Worm (Caenorhabditis elegans) whole organism, young adult: Measurements from ENCODE around the gene scl-7.

Experiments used
- B0035.1 ChIP-seq: sonication (generic microtip); optimal IDR thresholded peaks from 2 replicates; lab custom pipeline; 2016; ENCODE audit warnings: missing genetic modification characterization, mild to moderate bottlenecking, missing compliant biosample characterization, missing genotype, missing genetic modification reagents
- B0336.3 ChIP-seq: fragments of 200-800 bp; sonication (Bioruptor generic); IDR thresholded peaks from 2 replicates; pipeline ENCODE4 v1.3.6; 2022; ENCODE audit warnings: missing genetic modification characterization, missing compliant biosample characterization
- C17E4.6 ChIP-seq: fragments of 200-800 bp; sonication (Bioruptor generic); IDR thresholded peaks from 2 replicates; pipeline ENCODE4 v1.3.6; 2022; ENCODE audit warnings: missing genetic modification reagents, missing genetic modification characterization, missing compliant biosample characterization
- D2030.7 ChIP-seq: fragments of 200-800 bp; sonication (Bioruptor generic); IDR thresholded peaks from 2 replicates; pipeline ENCODE4 v1.3.6; 2022; ENCODE audit warnings: missing genetic modification reagents, missing genetic modification characterization, missing compliant biosample characterization
- F33H1.4 ChIP-seq: fragments of 200-800 bp; sonication (Bioruptor generic); IDR thresholded peaks from 2 replicates; pipeline ENCODE4 v1.3.6; 2022; ENCODE audit warnings: missing genetic modification reagents, missing genetic modification characterization, missing compliant biosample characterization
- F37B4.10 ChIP-seq: fragments of 200-800 bp; sonication (Bioruptor generic); IDR thresholded peaks from 2 replicates; pipeline ENCODE4 v1.3.6; 2022; ENCODE audit warnings: missing genetic modification characterization, missing compliant biosample characterization
- T07F8.4 ChIP-seq: sonication (generic microtip); optimal IDR thresholded peaks from 2 replicates; lab custom pipeline; 2016; ENCODE audit warnings: mild to moderate bottlenecking, missing genetic modification characterization, moderate library complexity, missing compliant biosample characterization
- Y53F4B.3 ChIP-seq: fragments of 200-800 bp; sonication (Bioruptor generic); IDR thresholded peaks from 2 replicates; pipeline ENCODE4 v1.3.6; 2022; ENCODE audit warnings: missing genetic modification reagents, missing genetic modification characterization, missing compliant biosample characterization
- Y53G8AR.9 ChIP-seq: fragments of 200-800 bp; sonication (Bioruptor generic); conservative IDR thresholded peaks from 2 replicates; pipeline ENCODE4 v1.3.6; 2022; ENCODE audit warnings: missing genetic modification reagents, missing genetic modification characterization, missing compliant biosample characterization
- Y95B8A.8 ChIP-seq: fragments of 200-800 bp; sonication (Bioruptor generic); IDR thresholded peaks from 2 replicates; pipeline ENCODE4 v1.3.6; 2022; ENCODE audit warnings: missing genetic modification reagents, missing genetic modification characterization, missing compliant biosample characterization
- ZK185.1 ChIP-seq: sonication (generic microtip); optimal IDR thresholded peaks from 2 replicates; lab custom pipeline; 2016; ENCODE audit warnings: mild to moderate bottlenecking, missing genetic modification characterization, missing compliant biosample characterization; ENCODE audit not compliant: poor library complexity, severe bottlenecking
- akir-1 ChIP-seq: fragments of 200-800 bp; sonication (Bioruptor generic); optimal IDR thresholded peaks from 2 replicates; lab custom pipeline; 2018; ENCODE audit warnings: mild to moderate bottlenecking, missing genetic modification characterization, moderate library complexity, missing compliant biosample characterization
- aptf-2 ChIP-seq: fragments of 200-800 bp; sonication (Bioruptor generic); conservative IDR thresholded peaks from 2 replicates; pipeline ENCODE4 v1.3.6; 2022; ENCODE audit warnings: missing genetic modification reagents, missing genetic modification characterization, missing compliant biosample characterization
- attf-5 ChIP-seq: fragments of 200-800 bp; sonication (Bioruptor generic); optimal IDR thresholded peaks from 2 replicates; lab custom pipeline; 2018; ENCODE audit warnings: mild to moderate bottlenecking, missing genetic modification characterization, missing compliant biosample characterization
- attf-6 ChIP-seq: fragments of 200-800 bp; sonication (Bioruptor generic); IDR thresholded peaks from 2 replicates; pipeline ENCODE4 v1.3.6; 2022; ENCODE audit warnings: missing genetic modification reagents, missing genetic modification characterization, missing compliant biosample characterization
- cebp-2 ChIP-seq: fragments of 200-800 bp; sonication (Bioruptor generic); IDR thresholded peaks from 2 replicates; pipeline ENCODE4 v1.3.6; 2022; ENCODE audit warnings: missing genetic modification characterization, missing compliant biosample characterization
- ceh-91 ChIP-seq: fragments of 200-800 bp; sonication (Bioruptor generic); IDR thresholded peaks from 2 replicates; pipeline ENCODE4 v1.3.6; 2022; ENCODE audit warnings: missing genetic modification reagents, missing genetic modification characterization, missing compliant biosample characterization
- chd-7 ChIP-seq: sonication (generic microtip); optimal IDR thresholded peaks from 2 replicates; lab custom pipeline; 2016; ENCODE audit warnings: mild to moderate bottlenecking, missing genetic modification characterization, moderate library complexity, missing compliant biosample characterization
- die-1 ChIP-seq: sonication (generic microtip); optimal IDR thresholded peaks from 2 replicates; lab custom pipeline; 2016; ENCODE audit warnings: missing genotype, mild to moderate bottlenecking, missing genetic modification characterization, missing compliant biosample characterization
- efl-1 ChIP-seq: fragments of 150-350 bp; optimal IDR thresholded peaks from 2 replicates; lab custom pipeline; 2014; ENCODE audit warnings: missing biosample characterization, missing genetic modification reagents, missing genetic modification characterization
- egrh-3 ChIP-seq: fragments of 200-800 bp; sonication (Bioruptor generic); IDR thresholded peaks from 2 replicates; pipeline ENCODE4 v1.3.6; 2022; ENCODE audit warnings: missing genetic modification reagents, missing genetic modification characterization, missing compliant biosample characterization
- ekl-4 ChIP-seq: fragments of 200-800 bp; sonication (Bioruptor generic); IDR thresholded peaks from 2 replicates; pipeline ENCODE4 v1.3.6; 2022; ENCODE audit warnings: missing genetic modification reagents, missing genetic modification characterization, missing compliant biosample characterization
- lin-26 ChIP-seq: fragments of 200-800 bp; sonication (Bioruptor generic); IDR thresholded peaks from 2 replicates; pipeline ENCODE4 v1.3.6; 2022; ENCODE audit warnings: missing genetic modification reagents, missing genetic modification characterization, missing compliant biosample characterization
- madf-6 ChIP-seq: fragments of 200-800 bp; sonication (Bioruptor generic); IDR thresholded peaks from 2 replicates; pipeline ENCODE4 v1.3.6; 2022; ENCODE audit warnings: missing genetic modification reagents, missing genetic modification characterization, missing compliant biosample characterization
- madf-8 ChIP-seq: fragments of 200-800 bp; sonication (Bioruptor generic); conservative IDR thresholded peaks from 2 replicates; pipeline ENCODE4 v1.3.6; 2022; ENCODE audit warnings: missing genetic modification reagents, missing genetic modification characterization, missing compliant biosample characterization
- mcd-1 ChIP-seq: fragments of 200-800 bp; sonication (Bioruptor generic); IDR thresholded peaks from 2 replicates; pipeline ENCODE4 v1.3.6; 2022; ENCODE audit warnings: missing genetic modification reagents, missing genetic modification characterization, missing compliant biosample characterization
- snpc-1.3 ChIP-seq: sonication (generic microtip); optimal IDR thresholded peaks from 2 replicates; lab custom pipeline; 2017; ENCODE audit warnings: missing genetic modification characterization, mild to moderate bottlenecking, missing compliant biosample characterization, antibody characterized with exemption, moderate library complexity, missing genotype, missing genetic modification reagents; ENCODE audit not compliant: insufficient read depth
- sptf-2 ChIP-seq: fragments of 200-800 bp; sonication (Bioruptor generic); optimal IDR thresholded peaks from 2 replicates; lab custom pipeline; 2018; ENCODE audit warnings: mild to moderate bottlenecking, missing genetic modification characterization, missing compliant biosample characterization
- unc-130 ChIP-seq: sonication (generic microtip); optimal IDR thresholded peaks from 2 replicates; lab custom pipeline; 2016; ENCODE audit warnings: missing genetic modification reagents, missing genetic modification characterization, missing compliant biosample characterization
- unc-62 ChIP-seq: fragments of 150-350 bp; optimal IDR thresholded peaks from 2 replicates; lab custom pipeline; 2014; ENCODE audit warnings: missing biosample characterization, missing genetic modification reagents, missing genetic modification characterization
- zfh-2 ChIP-seq: fragments of 200-800 bp; sonication (Bioruptor generic); conservative IDR thresholded peaks from 2 replicates; pipeline ENCODE4 v1.3.6; 2022; ENCODE audit warnings: missing genetic modification reagents, missing genetic modification characterization, missing compliant biosample characterization
- zim-3 ChIP-seq: sonication (generic microtip); optimal IDR thresholded peaks from 2 replicates; lab custom pipeline; 2017; ENCODE audit warnings: mild to moderate bottlenecking, missing genetic modification characterization, moderate library complexity, missing compliant biosample characterization
- ztf-18 ChIP-seq: sonication (generic microtip); optimal IDR thresholded peaks from 2 replicates; lab custom pipeline; 2016; ENCODE audit warnings: missing genotype, mild to moderate bottlenecking, missing genetic modification characterization, missing compliant biosample characterization
- ztf-3 ChIP-seq: fragments of 200-800 bp; sonication (Bioruptor generic); optimal IDR thresholded peaks from 2 replicates; lab custom pipeline; 2018; ENCODE audit warnings: mild to moderate bottlenecking, missing genetic modification characterization, missing compliant biosample characterization

The scl-7 gene

ce11 chrIV:13028746-13029673 lies 41.2 kb upstream of the scl-7 start (continued):
- TF ChIP-seq egrh-3 (no peak), mcd-1 (no peak), chd-7 (tag; lab: Kevin White, UChicago) (no peak), cebp-2 (GFP tag; lab: Robert Waterston, UW) (no peak), T07F8.4 (tag; lab: Kevin White, UChicago) (no peak), unc-130 (GFP tag; lab: Kevin White, UChicago) (no peak), F33H1.4 (GFP tag; lab: Robert Waterston, UW) (peak; percentile 63), aptf-2 (GFP tag; lab: Robert Waterston, UW) (no peak)

ce11 chrIV:13029674-13030466 lies 40.4 kb upstream of the scl-7 start:
- TF ChIP-seq B0336.3 (GFP tag; lab: Robert Waterston, UW), result peak; percentile 36; the same call in 1 of the 2 replicates
- TF ChIP-seq zfh-2 (GFP tag; lab: Robert Waterston, UW), result peak; percentile 65
- TF ChIP-seq B0035.1, result no peak
- TF ChIP-seq cebp-2 (GFP tag; lab: Robert Waterston, UW), result 0 out of 2 replicates have a peak, but pooled peaks have one; percentile 59
- TF ChIP-seq D2030.7 (GFP tag; lab: Robert Waterston, UW), result no peak
- no peak for TF ChIP-seq Y95B8A.8

ce11 chrIV:13030467-13031299 lies 39.6 kb upstream of the scl-7 start:
- TF ChIP-seq madf-6 (GFP tag; lab: Robert Waterston, UW) (0 out of 2 replicates have a peak, but pooled peaks have one; percentile 9), lin-26 (GFP tag; lab: Robert Waterston, UW) (no peak), ztf-3 (GFP tag; lab: Kevin White, UChicago) (no peak), ZK185.1 (tag; lab: Kevin White, UChicago) (no peak), C17E4.6 (no peak), sptf-2 (GFP tag; lab: Kevin White, UChicago) (no peak), Y53F4B.3 (GFP tag; lab: Robert Waterston, UW) (no peak), zfh-2 (GFP tag; lab: Robert Waterston, UW) (peak; percentile 38; the same call in 1 of the 2 replicates), ceh-91 (GFP tag; lab: Robert Waterston, UW) (no peak), die-1 (tag; lab: Kevin White, UChicago) (no peak), akir-1 (GFP tag; lab: Kevin White, UChicago) (no peak), madf-8 (GFP tag; lab: Robert Waterston, UW) (no peak), zim-3 (tag; lab: Kevin White, UChicago) (no peak), snpc-1.3 (tag; lab: Kevin White, UChicago) (no peak), efl-1 (GFP tag; lab: Kevin White, UChicago) (no peak), attf-5 (no peak), ekl-4 (GFP tag; lab: Robert Waterston, UW) (no peak), attf-6 (GFP tag; lab: Robert Waterston, UW) (no peak), Y53G8AR.9 (GFP tag; lab: Robert Waterston, UW) (0 out of 2 replicates have a peak, but pooled peaks have one; percentile 20), unc-62 (no peak), F37B4.10 (GFP tag; lab: Robert Waterston, UW) (no peak), ztf-18 (tag; lab: Kevin White, UChicago) (peak; percentile 2)
